Worm (Caenorhabditis elegans): ENCODE results near the gene magu-2.

The magu-2 gene

DNA sequence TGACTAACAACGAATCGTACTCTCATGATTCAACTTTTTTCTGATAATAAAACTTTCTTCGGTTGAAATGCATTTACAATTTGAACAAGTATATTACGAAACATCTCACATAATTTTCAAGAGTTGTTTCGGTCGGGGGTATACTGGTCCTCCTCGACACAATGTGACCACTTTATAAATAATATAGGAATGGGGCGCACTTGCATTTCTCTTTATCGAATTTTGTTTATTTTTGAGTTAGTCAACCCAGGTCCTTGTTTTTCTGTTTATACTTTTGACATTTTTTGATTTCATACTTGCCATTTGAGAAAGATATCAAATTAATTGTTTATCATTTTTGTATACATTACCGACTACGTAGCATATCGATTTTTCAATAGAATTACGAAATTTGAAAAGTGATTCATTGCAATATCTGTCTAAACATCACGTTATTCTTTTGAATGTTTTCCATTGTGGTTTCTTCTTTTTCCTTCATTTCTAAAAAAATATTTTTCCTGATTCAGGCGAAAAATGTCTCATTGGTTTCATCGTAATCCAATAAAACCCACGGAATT is 26.9 kb downstream of the magu-2 start, which contains the start of gene B0507.2:
Gene B0507.2 (plus strand): TSS at position 507 of the 557 bp plus-strand sequence.
- no peak for TF ChIP-seq unc-62 (GFP tag; optimal IDR thresholded peaks at IDR 0.05)

DNA sequence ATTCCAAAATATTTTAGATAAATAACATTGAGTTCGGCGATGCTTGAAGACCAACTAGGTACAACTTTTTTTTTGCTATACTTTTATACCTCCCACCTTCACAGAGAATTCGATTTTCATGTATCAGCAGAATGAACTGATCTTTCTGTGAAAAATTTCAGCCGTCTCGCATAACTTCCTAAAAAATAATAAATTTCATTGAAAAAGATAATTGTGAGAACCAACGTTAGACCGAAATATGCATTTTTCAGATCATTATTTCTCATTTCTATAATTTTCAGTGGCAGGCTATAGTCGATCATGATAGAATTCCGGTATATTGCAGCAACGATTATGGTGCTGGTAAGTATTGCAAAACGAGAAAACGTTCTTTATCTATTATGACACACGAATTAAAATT is 29.2 kb downstream of the magu-2 start, which contains the start of gene srx-115:
Gene srx-115 (plus strand): TSS at position 301 of the 400 bp plus-strand sequence.
- no peak for TF ChIP-seq unc-62 (GFP tag; optimal IDR thresholded peaks at IDR 0.05)

DNA sequence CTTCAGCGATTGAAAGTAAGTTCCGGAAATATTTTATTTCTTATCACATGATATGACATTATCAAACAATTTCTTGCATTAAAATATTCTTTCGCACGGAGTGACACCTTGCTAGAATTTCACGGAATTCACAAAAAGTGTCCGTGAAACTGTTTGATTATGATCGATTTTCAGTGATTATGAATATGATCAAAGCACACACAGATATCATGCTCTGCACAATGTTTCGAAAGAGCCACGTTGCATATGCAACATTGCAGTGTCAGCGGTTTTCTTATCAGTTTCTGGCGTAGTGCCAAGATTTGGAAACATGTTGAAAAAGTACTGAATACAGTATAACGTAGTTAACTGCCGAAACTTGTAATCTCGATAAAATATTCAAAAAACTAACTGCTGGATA is 31.7 kb downstream of the magu-2 start:
- TF ChIP-seq unc-62 (GFP tag; optimal IDR thresholded peaks at IDR 0.05): no peak

DNA sequence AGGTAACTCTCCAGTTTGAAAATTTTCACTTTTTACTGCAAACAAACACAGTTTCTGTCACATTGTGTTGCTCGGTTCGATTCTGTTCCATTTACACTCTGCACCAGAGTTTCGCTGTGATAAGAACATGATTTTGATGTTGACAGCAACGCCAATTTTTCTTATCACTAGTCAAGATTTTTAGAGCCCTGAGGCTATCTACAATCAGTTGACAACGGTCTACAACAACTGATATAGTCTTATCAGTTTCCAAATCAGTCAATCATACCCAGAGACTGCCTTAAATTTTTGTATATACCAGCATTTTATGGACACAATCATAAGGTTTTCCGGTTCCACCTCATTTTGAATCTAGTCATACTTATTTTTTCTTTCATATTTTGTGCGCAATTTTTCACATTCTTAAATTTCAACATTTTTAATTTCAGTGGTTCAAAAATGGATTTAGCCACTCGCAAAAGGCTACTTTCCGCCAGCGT is 32.3 kb downstream of the magu-2 start, which contains the start of gene B0507.3:
Gene B0507.3 (plus strand): TSS at position 429 of the 479 bp plus-strand sequence.
- no peak for TF ChIP-seq unc-62 (GFP tag; optimal IDR thresholded peaks at IDR 0.05)

DNA sequence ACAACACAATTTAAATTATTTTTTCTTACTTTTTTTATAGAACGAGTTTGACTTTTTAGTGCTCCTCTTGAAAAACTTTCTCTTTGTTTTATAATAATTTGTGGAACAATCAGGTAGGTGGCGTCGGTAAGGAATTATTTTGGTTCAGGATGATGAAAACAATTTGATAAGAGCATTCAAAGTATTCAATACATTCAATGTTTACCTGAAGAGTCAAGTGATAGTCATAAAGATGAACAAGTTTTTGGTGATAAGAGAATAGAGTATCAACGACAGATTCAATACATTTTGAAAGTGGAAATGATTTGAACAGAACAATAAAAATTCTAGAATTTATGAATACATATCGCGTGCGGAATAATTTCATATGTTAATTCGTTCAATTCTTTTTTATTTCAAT is 33.3 kb downstream of the magu-2 start:
- TF ChIP-seq unc-62 (GFP tag; optimal IDR thresholded peaks at IDR 0.05): no peak

DNA sequence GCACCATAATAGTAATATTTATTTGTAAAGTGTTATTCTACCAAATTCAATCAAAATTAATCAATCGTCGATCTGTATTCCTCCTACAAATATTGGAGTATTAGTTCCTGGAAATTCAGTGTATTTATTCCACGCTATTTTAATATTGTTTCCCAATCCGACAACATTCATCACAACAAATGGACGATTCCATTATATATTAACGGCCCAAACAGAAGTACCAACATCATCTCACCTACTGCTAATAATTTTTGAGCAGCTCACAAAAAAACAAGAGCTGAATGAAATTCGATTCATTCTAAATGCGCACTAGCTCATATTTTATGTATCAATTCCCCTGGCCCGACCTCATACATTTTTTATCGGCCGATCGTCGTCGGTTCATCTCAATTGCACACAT is 33.8 kb downstream of the magu-2 start:
- no peak for TF ChIP-seq unc-62 (GFP tag; optimal IDR thresholded peaks at IDR 0.05)

DNA sequence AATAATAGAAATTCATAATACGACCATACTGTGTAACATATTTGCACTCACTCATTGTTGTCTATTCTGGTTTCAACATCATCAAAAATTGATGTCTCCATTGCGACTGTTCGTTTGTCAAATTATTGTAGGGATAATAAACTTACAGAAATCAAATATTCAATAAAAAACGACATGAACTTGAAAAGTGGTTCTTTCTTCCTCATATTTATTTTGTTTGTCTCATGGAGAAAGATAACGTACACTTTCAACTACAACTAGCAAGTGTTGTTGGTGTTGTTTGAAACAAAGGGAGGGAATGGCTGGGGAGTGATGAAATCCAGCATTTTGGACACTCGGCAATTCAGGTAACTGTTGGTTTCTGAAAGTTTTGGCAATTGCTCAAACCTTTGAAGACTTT is 34.9 kb downstream of the magu-2 start, which contains the start of gene B0507.9:
Gene B0507.9 (minus strand): TSS at position 101 of the 400 bp plus-strand sequence.
- no peak for TF ChIP-seq unc-62 (GFP tag; optimal IDR thresholded peaks at IDR 0.05)

DNA sequence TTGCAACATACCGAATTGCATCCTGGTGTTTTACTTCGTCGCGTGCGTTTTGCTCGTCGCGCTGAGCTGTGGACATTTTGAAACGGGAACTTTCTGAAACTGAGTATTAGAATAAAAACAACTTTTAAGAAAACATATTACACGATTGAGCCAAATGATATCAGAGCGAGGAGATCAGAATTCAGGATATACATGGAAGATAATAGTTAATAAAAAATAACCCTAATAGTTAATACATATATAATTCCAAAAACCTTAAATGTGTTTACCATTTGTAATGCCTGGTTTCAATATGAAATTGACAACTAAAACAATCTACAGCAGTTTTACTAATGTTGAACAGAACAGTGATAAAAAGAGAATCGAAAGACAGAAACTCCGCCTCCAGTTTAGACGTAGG is 38.0 kb downstream of the magu-2 start, which contains the start of gene B0507.8:
Gene B0507.8 (minus strand): TSS at position 101 of the 400 bp plus-strand sequence.
- no peak for TF ChIP-seq unc-62 (GFP tag; optimal IDR thresholded peaks at IDR 0.05)

DNA sequence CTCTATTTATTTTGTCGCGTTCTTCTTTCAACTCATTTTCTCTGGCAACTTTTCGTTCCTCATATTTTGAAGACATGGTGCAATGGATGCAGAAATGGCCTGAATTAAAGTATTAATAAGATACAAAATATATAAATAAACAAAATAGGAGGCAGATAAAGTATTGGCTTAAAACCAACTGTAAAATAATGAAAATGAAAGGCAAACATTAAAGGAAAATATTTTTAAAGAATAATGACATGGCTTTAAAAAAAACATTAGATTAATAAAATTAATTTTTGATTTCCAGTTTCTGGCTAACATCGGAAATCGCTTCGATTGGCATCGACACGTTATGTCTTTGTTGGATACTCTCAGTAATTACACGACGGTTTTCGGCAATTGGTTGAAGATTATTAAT is 40.4 kb downstream of the magu-2 start, which contains the start of gene ddn-1:
Gene ddn-1 (minus strand): TSS at position 101 of the 400 bp plus-strand sequence.
- no peak for TF ChIP-seq unc-62 (GFP tag; optimal IDR thresholded peaks at IDR 0.05)

DNA sequence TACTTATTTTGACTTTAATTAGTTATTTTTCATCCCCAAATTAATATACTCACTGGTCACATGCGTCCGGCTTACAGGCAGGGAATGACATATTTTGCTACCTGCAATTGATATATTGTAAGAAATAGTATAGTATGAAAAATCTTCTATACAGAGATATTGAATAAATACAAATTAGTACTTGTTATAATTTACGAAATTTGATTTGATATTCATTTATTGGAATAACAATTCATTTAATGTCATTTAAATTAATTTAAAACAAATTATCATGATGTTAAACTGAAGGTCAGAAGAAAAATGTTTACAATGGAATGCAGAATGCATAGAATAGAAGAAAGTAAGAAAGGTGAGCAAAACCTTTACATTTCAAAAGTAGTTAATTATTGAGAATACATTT is 42.2 kb downstream of the magu-2 start, which contains the start of gene B0507.7:
Gene B0507.7 (minus strand): TSS at position 101 of the 400 bp plus-strand sequence.
- TF ChIP-seq unc-62 (GFP tag; optimal IDR thresholded peaks at IDR 0.05): no peak

DNA sequence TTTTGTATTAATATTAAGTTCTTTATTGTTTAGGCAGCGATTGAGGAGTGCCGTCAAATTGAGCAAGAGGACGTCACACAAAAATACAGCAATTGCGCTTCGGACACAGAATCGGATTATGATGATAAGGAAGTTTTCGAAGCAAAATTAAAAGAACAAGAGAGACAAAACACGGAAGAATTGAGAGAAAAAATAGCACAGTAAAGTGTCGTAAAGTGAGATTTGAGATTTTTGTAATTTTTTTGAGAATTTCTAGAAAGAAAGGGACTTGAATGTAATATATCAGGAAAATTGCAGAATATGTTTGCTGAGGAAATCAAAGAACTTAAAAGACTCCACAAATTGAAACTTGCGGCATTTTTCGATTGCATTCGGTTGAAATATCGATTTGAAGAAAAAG is 46.2 kb downstream of the magu-2 start, which contains the start of gene B0507.4:
Gene B0507.4 (plus strand): TSS at position 301 of the 400 bp plus-strand sequence.
- TF ChIP-seq unc-62 (GFP tag; optimal IDR thresholded peaks at IDR 0.05): no peak

DNA sequence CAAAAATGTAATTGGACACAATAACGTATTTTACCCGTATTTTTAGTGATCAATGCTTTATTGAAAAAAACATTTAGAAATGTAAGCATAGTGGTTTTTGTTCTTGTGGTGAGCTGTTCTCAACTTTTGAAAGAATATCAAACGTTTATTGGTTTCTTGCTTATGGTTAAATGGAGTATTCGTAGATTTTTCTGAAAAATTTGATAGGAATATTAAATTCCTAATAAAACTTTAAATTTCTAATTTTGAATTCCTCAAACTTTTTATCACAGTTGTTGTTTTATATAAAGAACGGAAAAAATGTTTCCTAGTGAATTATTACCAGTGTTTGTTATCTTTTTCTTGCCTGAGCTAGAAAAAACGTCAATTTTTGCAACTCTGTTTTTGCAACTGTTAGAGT is 47.4 kb downstream of the magu-2 start, which contains the start of gene B0507.5:
Gene B0507.5 (plus strand): TSS at position 301 of the 400 bp plus-strand sequence.
- no peak for TF ChIP-seq unc-62 (GFP tag; optimal IDR thresholded peaks at IDR 0.05)

DNA sequence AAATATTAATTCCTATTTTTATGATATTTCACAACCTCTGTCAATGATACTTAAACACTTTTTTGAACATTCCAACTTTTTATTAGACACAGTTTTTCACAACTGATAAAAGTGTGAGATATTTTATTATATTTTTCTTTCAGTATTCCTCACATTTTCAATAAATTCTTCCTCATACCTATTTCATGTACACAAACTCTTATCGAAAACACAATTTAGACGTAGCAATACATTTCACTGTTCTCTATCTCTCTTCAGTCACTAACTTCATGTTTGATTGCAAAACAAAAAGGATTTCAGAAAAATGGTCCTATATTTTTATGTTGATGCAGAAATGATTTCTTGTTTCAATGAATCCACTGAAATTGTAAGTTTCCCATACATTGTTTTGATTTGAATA is 55.0 kb downstream of the magu-2 start, which contains the start of gene B0507.6:
Gene B0507.6 (plus strand): TSS at position 301 of the 400 bp plus-strand sequence.
- no peak for TF ChIP-seq unc-62 (GFP tag; optimal IDR thresholded peaks at IDR 0.05)
